Fruit fly (Drosophila melanogaster): ENCODE data around the gene CG14989.

DNA sequence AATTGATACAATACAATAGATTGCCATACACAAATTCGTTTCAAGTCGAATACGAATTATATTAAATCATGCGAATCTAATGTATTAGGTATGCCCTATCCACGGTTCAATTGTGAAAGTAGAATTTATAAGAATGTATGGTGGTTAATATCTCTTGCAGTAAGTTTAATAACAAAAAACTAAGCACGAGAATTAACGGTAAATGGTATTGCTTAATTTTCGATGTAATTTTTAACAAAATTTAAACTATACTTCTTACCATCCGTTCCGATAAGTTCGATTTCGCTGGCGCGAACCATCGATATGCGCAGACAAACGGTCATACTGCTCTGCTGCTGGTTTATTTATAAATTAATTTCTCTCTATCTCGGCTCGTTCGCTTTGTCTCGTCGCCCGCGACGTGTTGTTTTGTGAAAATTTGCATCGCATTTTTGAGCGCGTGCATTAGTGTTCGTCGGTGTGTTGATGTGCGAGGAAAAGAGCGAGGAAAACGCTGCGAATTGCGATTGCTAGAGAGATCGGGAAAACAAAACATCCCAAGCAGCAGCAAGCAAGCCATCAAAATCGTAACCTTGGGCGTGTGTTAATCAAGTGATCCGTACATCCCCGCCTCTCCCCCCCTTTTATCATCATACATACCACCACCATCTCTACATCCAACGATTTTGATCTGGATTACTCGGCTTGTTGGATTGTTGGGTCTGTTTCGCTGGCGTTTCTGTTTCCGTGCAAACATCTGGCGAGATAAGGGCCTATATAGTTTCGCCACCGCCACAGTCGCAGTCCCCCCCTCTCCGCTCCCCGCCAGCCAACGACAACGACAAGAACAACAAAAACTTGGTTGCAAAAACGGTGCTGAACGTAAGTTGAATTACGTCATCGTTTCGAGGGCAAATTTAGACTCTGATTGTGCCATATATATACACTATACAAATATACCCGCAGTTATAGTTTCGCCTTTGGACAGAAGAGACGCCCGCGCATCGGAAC is 16.2 kb downstream of the CG14989 start, which contains the start of gene Fit1:
- TF ChIP-seq CG8478 (optimal IDR thresholded peaks at IDR 0.05) = no peak
- no peak for TF ChIP-seq CTCF (optimal IDR thresholded peaks at IDR 0.05)

Measured in S2 (cell line).